Worm (Caenorhabditis elegans) whole organism, L3 larva: ENCODE data around the gene trk-1.
A peak's percentile ranks its signal among the peaks of the same experiment; 100 is the strongest.

Source experiments
- ZK546.5 ChIP-seq: sonication (generic microtip); optimal IDR thresholded peaks from 2 replicates; lab custom pipeline; 2017; ENCODE audit warnings: missing biosample characterization, missing genetic modification characterization
- ama-1 ChIP-seq: fragments of 150-350 bp; optimal IDR thresholded peaks from 2 replicates; lab custom pipeline; 2018
- ceh-82 ChIP-seq: fragments of 150-350 bp; optimal IDR thresholded peaks from 2 replicates; lab custom pipeline; 2014; ENCODE audit warnings: missing biosample characterization, missing genetic modification characterization
- fkh-10 ChIP-seq: sonication (generic microtip); optimal IDR thresholded peaks from 2 replicates; lab custom pipeline; 2017; ENCODE audit warnings: missing biosample characterization, missing genetic modification reagents, missing genetic modification characterization
- fos-1 ChIP-seq: fragments of 150-350 bp; optimal IDR thresholded peaks from 2 replicates; lab custom pipeline; 2014; ENCODE audit warnings: missing biosample characterization, missing genetic modification characterization
- hmg-11 ChIP-seq: sonication (generic microtip); optimal IDR thresholded peaks from 2 replicates; lab custom pipeline; 2016; ENCODE audit warnings: missing genetic modification characterization, missing compliant biosample characterization
- lin-15B ChIP-seq: fragments of 150-350 bp; optimal IDR thresholded peaks from 2 replicates; lab custom pipeline; 2014; ENCODE audit warnings: missing biosample characterization, missing genetic modification characterization
- nhr-28 ChIP-seq: fragments of 150-350 bp; optimal IDR thresholded peaks from 2 replicates; lab custom pipeline; 2014; ENCODE audit warnings: missing biosample characterization, missing genetic modification characterization
- nhr-77 ChIP-seq: fragments of 150-350 bp; optimal IDR thresholded peaks from 2 replicates; lab custom pipeline; 2014; ENCODE audit warnings: missing biosample characterization, missing genetic modification characterization
- snpc-4 ChIP-seq: fragments of 150-350 bp; optimal IDR thresholded peaks from 2 replicates; lab custom pipeline; 2014; ENCODE audit warnings: missing biosample characterization, missing genetic modification characterization
- zag-1 ChIP-seq: fragments of 150-350 bp; optimal IDR thresholded peaks from 2 replicates; lab custom pipeline; 2014; ENCODE audit warnings: missing biosample characterization, missing genetic modification characterization

DNA sequence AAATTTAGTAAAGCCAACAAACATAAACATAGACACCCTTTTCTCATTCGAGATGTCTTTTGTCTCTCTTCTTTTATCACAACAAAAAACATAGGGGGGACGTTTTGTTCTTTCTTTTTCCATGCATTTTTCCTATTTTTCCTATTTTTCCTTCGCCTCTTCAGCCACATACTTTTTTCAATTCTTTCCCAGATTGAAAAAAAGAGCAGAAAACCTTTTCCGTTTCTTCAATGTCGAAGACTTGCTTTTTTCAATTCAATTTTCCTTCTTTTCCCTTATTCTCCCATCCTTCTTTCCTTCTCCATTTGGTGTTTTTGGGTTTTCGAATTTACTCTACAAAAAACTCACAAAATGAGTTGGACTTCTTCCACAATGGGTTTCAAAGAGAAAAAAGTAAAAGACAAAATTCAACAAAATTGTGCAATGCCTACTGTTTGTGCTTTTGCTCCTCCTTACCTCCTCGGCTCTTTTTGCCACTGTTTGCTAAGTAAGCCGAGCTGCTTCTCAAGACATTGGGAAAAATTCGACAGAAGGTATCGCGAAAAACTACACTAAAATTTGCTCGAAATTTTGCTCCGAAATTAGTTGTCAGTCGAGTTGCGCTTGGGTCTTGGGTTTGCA, 45.8 kb upstream of the trk-1 start:
- TF ChIP-seq nhr-28 (tag; lab: Kevin White, UChicago) (no peak), ama-1 (lab: Kevin White, UChicago) (no peak), snpc-4 (tag; lab: Kevin White, UChicago) (no peak), fkh-10 (GFP tag; lab: Kevin White, UChicago) (peak; percentile 89), ZK546.5 (no peak), lin-15B (tag; lab: Kevin White, UChicago) (no peak), hmg-11 (tag; lab: Kevin White, UChicago) (no peak), fos-1 (tag; lab: Kevin White, UChicago) (no peak), zag-1 (tag; lab: Kevin White, UChicago) (no peak), ceh-82 (tag; lab: Kevin White, UChicago) (no peak), nhr-77 (tag; lab: Kevin White, UChicago) (no peak)
